Fruit fly (Drosophila melanogaster) whole organism, embryonic: ENCODE data around the gene caps.

ENCODE experiments used
- Abd-B ChIP-seq: fragments of 200-800 bp; sonication (Bioruptor generic); optimal IDR thresholded peaks from 2 replicates; lab custom pipeline; 2018; ENCODE audit warnings: missing biosample characterization, mild to moderate bottlenecking, missing genetic modification characterization, moderate library complexity
- Antp ChIP-seq: fragments of 200-800 bp; sonication (Bioruptor generic); optimal IDR thresholded peaks from 3 replicates; lab custom pipeline; 2016; ENCODE audit warnings: missing biosample characterization, missing genetic modification characterization
- C15 ChIP-seq: fragments of 200-800 bp; sonication (Bioruptor generic); IDR thresholded peaks from 3 replicates; pipeline ENCODE4 v1.3.6; 2022; ENCODE audit warnings: missing biosample characterization, missing genetic modification characterization
- CG10462 ChIP-seq: fragments of 200-800 bp; sonication (Bioruptor generic); optimal IDR thresholded peaks from 2 replicates; lab custom pipeline; 2016; ENCODE audit warnings: missing biosample characterization, missing genetic modification characterization
- CG10654 ChIP-seq: fragments of 200-800 bp; sonication (Bioruptor generic); optimal IDR thresholded peaks from 2 replicates; lab custom pipeline; 2016; ENCODE audit warnings: missing biosample characterization, missing genetic modification characterization
- CG12236 ChIP-seq: fragments of 200-800 bp; sonication (Bioruptor generic); optimal IDR thresholded peaks from 2 replicates; lab custom pipeline; 2016; ENCODE audit warnings: missing biosample characterization, missing genetic modification characterization
- CG12942 ChIP-seq: fragments of 200-800 bp; sonication (Bioruptor generic); optimal IDR thresholded peaks from 3 replicates; lab custom pipeline; 2016; ENCODE audit warnings: missing biosample characterization, missing genetic modification characterization
- CG14050 ChIP-seq: fragments of 200-800 bp; sonication (Bioruptor generic); IDR thresholded peaks from 3 replicates; pipeline ENCODE4 v1.3.6; 2022; ENCODE audit warnings: missing biosample characterization, missing genetic modification characterization
- CG15269 ChIP-seq: fragments of 200-800 bp; sonication (Bioruptor generic); optimal IDR thresholded peaks from 2 replicates; lab custom pipeline; 2018; ENCODE audit warnings: missing biosample characterization, mild to moderate bottlenecking, missing genetic modification characterization, moderate library complexity
- CG1603 ChIP-seq: fragments of 200-800 bp; sonication (Bioruptor generic); optimal IDR thresholded peaks from 2 replicates; lab custom pipeline; 2019; ENCODE audit warnings: missing biosample characterization, mild to moderate bottlenecking, missing genetic modification characterization, moderate library complexity
- CG17829 ChIP-seq: fragments of 200-800 bp; optimal IDR thresholded peaks from 2 replicates; lab custom pipeline; 2019; ENCODE audit warnings: missing biosample characterization, mild to moderate bottlenecking, missing genetic modification characterization, moderate library complexity
- CG2120 ChIP-seq: fragments of 200-800 bp; sonication (Bioruptor generic); optimal IDR thresholded peaks from 3 replicates; lab custom pipeline; 2016; ENCODE audit warnings: missing biosample characterization, missing genetic modification characterization
- CG2875 ChIP-seq: fragments of 200-800 bp; sonication (Bioruptor generic); optimal IDR thresholded peaks from 2 replicates; lab custom pipeline; 2017; ENCODE audit warnings: missing biosample characterization, mild to moderate bottlenecking, missing genetic modification characterization, missing genetic modification reagents
- CG4707 ChIP-seq: fragments of 200-800 bp; sonication (Bioruptor generic); optimal IDR thresholded peaks from 2 replicates; lab custom pipeline; 2018; ENCODE audit warnings: missing biosample characterization, mild to moderate bottlenecking, missing genetic modification characterization, moderate library complexity
- CG7556 ChIP-seq: fragments of 200-800 bp; sonication (Bioruptor generic); optimal IDR thresholded peaks from 2 replicates; lab custom pipeline; 2017; ENCODE audit warnings: missing biosample characterization, mild to moderate bottlenecking, missing genetic modification characterization
- CG7928 ChIP-seq: fragments of 200-800 bp; sonication (Bioruptor generic); optimal IDR thresholded peaks from 2 replicates; lab custom pipeline; 2017; ENCODE audit warnings: missing biosample characterization, mild to moderate bottlenecking, missing genetic modification characterization
- CG8359 ChIP-seq: fragments of 200-800 bp; sonication (Bioruptor generic); optimal IDR thresholded peaks from 2 replicates; lab custom pipeline; 2017; ENCODE audit warnings: missing biosample characterization, mild to moderate bottlenecking, missing genetic modification characterization, borderline replicate concordance
- CG9727 ChIP-seq: fragments of 200-800 bp; sonication (Bioruptor generic); optimal IDR thresholded peaks from 3 replicates; lab custom pipeline; 2017; ENCODE audit warnings: missing biosample characterization, mild to moderate bottlenecking, missing genetic modification characterization
- CG9797 ChIP-seq: fragments of 200-800 bp; sonication (Bioruptor generic); optimal IDR thresholded peaks from 3 replicates; lab custom pipeline; 2018; ENCODE audit warnings: missing biosample characterization, mild to moderate bottlenecking, missing genetic modification characterization
- CoRest ChIP-seq: fragments of 200-800 bp; sonication (Bioruptor generic); optimal IDR thresholded peaks from 3 replicates; lab custom pipeline; 2018; ENCODE audit warnings: missing biosample characterization, mild to moderate bottlenecking, missing genetic modification characterization, moderate library complexity
- D19A ChIP-seq: fragments of 200-800 bp; optimal IDR thresholded peaks from 3 replicates; lab custom pipeline; 2019; ENCODE audit warnings: missing biosample characterization, mild to moderate bottlenecking, missing genetic modification characterization, moderate library complexity
- Dek ChIP-seq: fragments of 200-800 bp; sonication (Bioruptor generic); optimal IDR thresholded peaks from 3 replicates; lab custom pipeline; 2019; ENCODE audit warnings: missing biosample characterization, mild to moderate bottlenecking, missing genetic modification characterization, moderate library complexity
- Eip74EF ChIP-seq, 2 experiments: fragments of 200-800 bp in 1 of 2; fragments of >200 bp in 1 of 2; sonication (Bioruptor generic) in 1 of 2; optimal IDR thresholded peaks; 2 replicates each; lab custom pipeline; 2017 to 2019; ENCODE audit warnings: missing biosample characterization in 2 of 2, missing genetic modification characterization in 2 of 2, mild to moderate bottlenecking in 1 of 2, moderate library complexity in 1 of 2
- Max ChIP-seq: fragments of 200-800 bp; sonication (Bioruptor generic); optimal IDR thresholded peaks from 2 replicates; lab custom pipeline; 2016; ENCODE audit warnings: missing biosample characterization, mild to moderate bottlenecking, missing genetic modification characterization
- Mes4 ChIP-seq: fragments of 200-800 bp; sonication (Bioruptor generic); optimal IDR thresholded peaks from 2 replicates; lab custom pipeline; 2016; ENCODE audit warnings: missing biosample characterization, missing genetic modification characterization
- Myb ChIP-seq: fragments of 200-800 bp; sonication (Bioruptor generic); optimal IDR thresholded peaks from 2 replicates; lab custom pipeline; 2016; ENCODE audit warnings: missing biosample characterization, missing genetic modification characterization
- Nf-YB ChIP-seq: fragments of 200-800 bp; sonication (Bioruptor generic); optimal IDR thresholded peaks from 3 replicates; lab custom pipeline; 2019; ENCODE audit warnings: missing biosample characterization, mild to moderate bottlenecking, missing genetic modification characterization, moderate library complexity
- Ptx1 ChIP-seq: fragments of 200-800 bp; sonication (Bioruptor generic); IDR thresholded peaks from 2 replicates; pipeline ENCODE4 v1.3.6; 2022; ENCODE audit warnings: missing biosample characterization, missing genetic modification characterization
- Scr ChIP-seq: fragments of 200-800 bp; sonication (Bioruptor generic); IDR thresholded peaks from 2 replicates; pipeline ENCODE4 v1.3.6; 2022; ENCODE audit warnings: missing biosample characterization, missing genetic modification characterization; ENCODE audit not compliant: partially characterized antibody
- Sry-δ ChIP-seq: fragments of 200-800 bp; sonication (Bioruptor generic); optimal IDR thresholded peaks from 2 replicates; lab custom pipeline; 2016; ENCODE audit warnings: missing biosample characterization, missing genetic modification characterization
- TFAM ChIP-seq: fragments of 200-800 bp; sonication (Bioruptor generic); optimal IDR thresholded peaks from 2 replicates; lab custom pipeline; 2017; ENCODE audit warnings: missing biosample characterization, missing genetic modification characterization, inconsistent platforms
- Tbp ChIP-seq: fragments of >200 bp; optimal IDR thresholded peaks from 2 replicates; lab custom pipeline; 2018; ENCODE audit warnings: missing biosample characterization, missing genetic modification characterization
- al ChIP-seq: fragments of 200-800 bp; sonication (Bioruptor generic); IDR thresholded peaks from 2 replicates; pipeline ENCODE4 v1.3.6; 2022; ENCODE audit warnings: missing biosample characterization, missing genetic modification characterization
- cas ChIP-seq: fragments of 200-800 bp; sonication (Bioruptor generic); IDR thresholded peaks from 2 replicates; pipeline ENCODE4 v1.3.6; 2022; ENCODE audit warnings: missing biosample characterization, missing genetic modification characterization
- crc ChIP-seq: fragments of 200-800 bp; sonication (Bioruptor generic); optimal IDR thresholded peaks from 2 replicates; lab custom pipeline; 2016; ENCODE audit warnings: missing biosample characterization, missing genetic modification characterization
- da ChIP-seq: fragments of 200-800 bp; sonication (Bioruptor generic); optimal IDR thresholded peaks from 2 replicates; lab custom pipeline; 2016; ENCODE audit warnings: missing biosample characterization, missing genetic modification characterization
- dmrt11E ChIP-seq: fragments of 200-800 bp; sonication (Bioruptor generic); optimal IDR thresholded peaks from 3 replicates; lab custom pipeline; 2018; ENCODE audit warnings: missing biosample characterization, mild to moderate bottlenecking, missing genetic modification characterization, moderate library complexity
- en ChIP-seq: fragments of 200-800 bp; sonication (Bioruptor generic); optimal IDR thresholded peaks from 2 replicates; lab custom pipeline; 2016; ENCODE audit warnings: missing biosample characterization, missing genetic modification characterization
- esg ChIP-seq: fragments of 200-800 bp; sonication (Bioruptor generic); conservative IDR thresholded peaks from 2 replicates; pipeline ENCODE4 v1.3.6; 2022; ENCODE audit warnings: missing biosample characterization, missing genetic modification characterization
- ftz-f1 ChIP-seq: fragments of 200-800 bp; sonication (Bioruptor generic); optimal IDR thresholded peaks from 2 replicates; lab custom pipeline; 2016; ENCODE audit warnings: missing biosample characterization, missing genetic modification characterization
- gem ChIP-seq: fragments of 200-800 bp; sonication (Bioruptor generic); optimal IDR thresholded peaks from 2 replicates; lab custom pipeline; 2019; ENCODE audit warnings: missing biosample characterization, mild to moderate bottlenecking, missing genetic modification characterization, moderate library complexity
- gfzf ChIP-seq: fragments of 200-800 bp; sonication (Bioruptor generic); optimal IDR thresholded peaks from 2 replicates; lab custom pipeline; 2016; ENCODE audit warnings: missing biosample characterization, mild to moderate bottlenecking, missing genetic modification characterization, moderate library complexity
- hth ChIP-seq: fragments of >200 bp; optimal IDR thresholded peaks from 2 replicates; lab custom pipeline; 2017; ENCODE audit warnings: inconsistent platforms
- jigr1 ChIP-seq: fragments of 200-800 bp; sonication (Bioruptor generic); IDR thresholded peaks from 3 replicates; pipeline ENCODE4 v1.3.6; 2022; ENCODE audit warnings: missing biosample characterization, missing genetic modification characterization
- mam ChIP-seq: fragments of 200-800 bp; sonication (Bioruptor generic); optimal IDR thresholded peaks from 3 replicates; lab custom pipeline; 2016; ENCODE audit warnings: missing biosample characterization, missing genetic modification characterization
- sim ChIP-seq: fragments of 200-800 bp; sonication (Bioruptor generic); IDR thresholded peaks from 2 replicates; pipeline ENCODE4 v1.3.6; 2022; ENCODE audit warnings: missing biosample characterization, missing genetic modification characterization
- slou ChIP-seq: fragments of 200-800 bp; sonication (Bioruptor generic); optimal IDR thresholded peaks from 3 replicates; lab custom pipeline; 2016; ENCODE audit warnings: missing biosample characterization, missing genetic modification characterization
- sug ChIP-seq: fragments of 200-800 bp; optimal IDR thresholded peaks from 2 replicates; lab custom pipeline; 2019; ENCODE audit warnings: missing biosample characterization, mild to moderate bottlenecking, missing genetic modification characterization, moderate library complexity
- tin ChIP-seq: fragments of 200-800 bp; sonication (Bioruptor generic); optimal IDR thresholded peaks from 3 replicates; lab custom pipeline; 2016; ENCODE audit warnings: missing biosample characterization, missing genetic modification characterization
- tio ChIP-seq: fragments of 200-800 bp; sonication (Bioruptor generic); optimal IDR thresholded peaks from 2 replicates; lab custom pipeline; 2017; ENCODE audit warnings: missing biosample characterization, missing genetic modification characterization, inconsistent platforms
- wdn ChIP-seq: fragments of 200-800 bp; sonication (Bioruptor generic); IDR thresholded peaks from 2 replicates; pipeline ENCODE4 v1.3.6; 2022; ENCODE audit warnings: missing biosample characterization, missing genetic modification characterization
- zen ChIP-seq: fragments of 200-800 bp; sonication (Bioruptor generic); optimal IDR thresholded peaks from 3 replicates; lab custom pipeline; 2018; ENCODE audit warnings: missing biosample characterization, mild to moderate bottlenecking, missing genetic modification characterization, moderate library complexity

caps gene

dm6 chr3L:13295675-13296074 is 67.2 kb downstream of the caps start (continued):
- TF ChIP-seq Myb (GFP tag; lab: Kevin White, UChicago) (no peak), tio (GFP tag; lab: Kevin White, UChicago) (peak; percentile 9), gfzf (no peak), CG2120 (GFP tag; lab: Kevin White, UChicago) (no peak), wdn (GFP tag; lab: Robert Waterston, UW) (no peak), C15 (GFP tag; lab: Robert Waterston, UW) (no peak), CG7928 (GFP tag; lab: Kevin White, UChicago) (no peak), jigr1 (no peak), hth (no peak), CG12942 (GFP tag; lab: Kevin White, UChicago) (no peak), ftz-f1 (no peak), zen (tag; lab: Kevin White, UChicago) (no peak), CG10654 (GFP tag; lab: Kevin White, UChicago) (no peak), CG12236 (GFP tag; lab: Kevin White, UChicago) (no peak), slou (GFP tag; lab: Kevin White, UChicago) (no peak), Dek (tag; lab: Kevin White, UChicago) (no peak), CG7556 (no peak), CG15269 (tag; lab: Kevin White, UChicago) (no peak), sim (GFP tag; lab: Robert Waterston, UW) (no peak), tin (GFP tag; lab: Kevin White, UChicago) (no peak), dmrt11E (peak; percentile 36), CG14050 (GFP tag; lab: Robert Waterston, UW) (no peak), Max (GFP tag; lab: Kevin White, UChicago) (no peak), CG9727 (GFP tag; lab: Kevin White, UChicago) (no peak), CG9797 (no peak), Abd-B (GFP tag; lab: Kevin White, UChicago) (no peak), Scr (GFP tag; lab: Robert Waterston, UW) (no peak), CG10462 (no peak), gem (tag; lab: Kevin White, UChicago) (peak; percentile 28), Eip74EF (GFP tag; optimal IDR thresholded peaks at IDR 0.05; lab: Kevin White, UChicago) (no peak), esg (GFP tag; lab: Robert Waterston, UW) (no peak), CG2875 (GFP tag; lab: Kevin White, UChicago) (no peak), en (GFP tag; lab: Kevin White, UChicago) (no peak), crc (no peak), CoRest (no peak), sug (tag; lab: Kevin White, UChicago) (no peak), CG17829 (tag; lab: Kevin White, UChicago) (no peak), da (GFP tag; lab: Kevin White, UChicago) (no peak), CG8359 (GFP tag; lab: Kevin White, UChicago) (no peak), Ptx1 (no peak), CG4707 (GFP tag; lab: Kevin White, UChicago) (no peak), D19A (tag; lab: Kevin White, UChicago) (no peak), mam (GFP tag; lab: Kevin White, UChicago) (no peak), Nf-YB (GFP tag; lab: Kevin White, UChicago) (no peak), CG1603 (tag; lab: Kevin White, UChicago) (peak; percentile 10), Mes4 (GFP tag; lab: Kevin White, UChicago) (no peak), Sry-δ (no peak), Antp (GFP tag; lab: Kevin White, UChicago) (no peak), cas (GFP tag; lab: Robert Waterston, UW) (no peak), TFAM (GFP tag; lab: Kevin White, UChicago) (no peak), Tbp (GFP tag; lab: Kevin White, UChicago) (no peak), al (GFP tag; lab: Robert Waterston, UW) (no peak)
